Worm (Caenorhabditis elegans) whole organism, late embryonic: ENCODE results near the gene C26B2.2.

Experiments used
- C38D4.7 ChIP-seq: fragments of 200-800 bp; sonication (Bioruptor generic); optimal IDR thresholded peaks from 2 replicates; lab custom pipeline; 2018; ENCODE audit warnings: mild to moderate bottlenecking, missing genetic modification characterization, moderate library complexity, missing compliant biosample characterization
- F13H6.1 ChIP-seq: sonication (generic microtip); optimal IDR thresholded peaks from 2 replicates; lab custom pipeline; 2016; ENCODE audit warnings: missing genetic modification characterization, missing compliant biosample characterization
- K02D7.2 ChIP-seq: sonication (generic microtip); optimal IDR thresholded peaks from 2 replicates; lab custom pipeline; 2017; ENCODE audit warnings: mild to moderate bottlenecking, missing genetic modification characterization, missing compliant biosample characterization
- ahr-1 ChIP-seq: sonication (generic microtip); optimal IDR thresholded peaks from 2 replicates; lab custom pipeline; 2016; ENCODE audit warnings: missing genetic modification characterization, missing compliant biosample characterization
- ceh-14 ChIP-seq: sonication (generic microtip); optimal IDR thresholded peaks from 2 replicates; lab custom pipeline; 2016; ENCODE audit warnings: missing genotype, missing genetic modification characterization, missing compliant biosample characterization
- ceh-19 ChIP-seq: fragments of 200-800 bp; sonication (Bioruptor generic); optimal IDR thresholded peaks from 2 replicates; lab custom pipeline; 2018; ENCODE audit warnings: mild to moderate bottlenecking, missing genetic modification characterization, missing compliant biosample characterization
- ceh-2 ChIP-seq: sonication (generic microtip); optimal IDR thresholded peaks from 2 replicates; lab custom pipeline; 2016; ENCODE audit warnings: missing genotype, missing genetic modification characterization, missing compliant biosample characterization
- ceh-22 ChIP-seq: sonication (generic microtip); optimal IDR thresholded peaks from 2 replicates; lab custom pipeline; 2017; ENCODE audit warnings: missing biosample characterization, missing genetic modification characterization
- ceh-30 ChIP-seq: fragments of 150-350 bp; optimal IDR thresholded peaks from 2 replicates; lab custom pipeline; 2014; ENCODE audit warnings: missing biosample characterization, missing genetic modification characterization
- ceh-34 ChIP-seq: sonication (generic microtip); optimal IDR thresholded peaks from 2 replicates; lab custom pipeline; 2016; ENCODE audit warnings: mild to moderate bottlenecking, missing genetic modification characterization, missing compliant biosample characterization
- ceh-45 ChIP-seq: fragments of 200-800 bp; sonication (Bioruptor generic); IDR thresholded peaks from 2 replicates; pipeline ENCODE4 v1.3.6; 2022; ENCODE audit warnings: missing genetic modification reagents, missing genetic modification characterization, missing compliant biosample characterization
- ceh-48 ChIP-seq: sonication (generic microtip); optimal IDR thresholded peaks from 2 replicates; lab custom pipeline; 2016; ENCODE audit warnings: missing genetic modification characterization, inconsistent platforms, missing compliant biosample characterization
- ceh-9 ChIP-seq: sonication (generic microtip); optimal IDR thresholded peaks from 2 replicates; lab custom pipeline; 2016; ENCODE audit warnings: mild to moderate bottlenecking, missing genetic modification characterization, inconsistent platforms, missing compliant biosample characterization
- dmd-4 ChIP-seq: sonication (generic microtip); optimal IDR thresholded peaks from 2 replicates; lab custom pipeline; 2016; ENCODE audit warnings: borderline replicate concordance, missing genetic modification characterization, missing compliant biosample characterization
- dve-1 ChIP-seq: sonication (generic microtip); optimal IDR thresholded peaks from 2 replicates; lab custom pipeline; 2017; ENCODE audit warnings: antibody characterized with exemption, mild to moderate bottlenecking, missing genetic modification characterization, missing compliant biosample characterization
- elt-4 ChIP-seq: sonication (generic microtip); optimal IDR thresholded peaks from 2 replicates; lab custom pipeline; 2016; ENCODE audit warnings: missing genetic modification characterization, missing compliant biosample characterization
- ets-4 ChIP-seq: sonication (generic microtip); optimal IDR thresholded peaks from 2 replicates; lab custom pipeline; 2016; ENCODE audit warnings: missing genetic modification characterization, missing compliant biosample characterization
- eyg-1 ChIP-seq: sonication (generic microtip); optimal IDR thresholded peaks from 2 replicates; lab custom pipeline; 2016; ENCODE audit warnings: missing genotype, missing genetic modification characterization, missing compliant biosample characterization
- fkh-10 ChIP-seq: fragments of 150-350 bp; optimal IDR thresholded peaks from 2 replicates; lab custom pipeline; 2014; ENCODE audit warnings: missing biosample characterization, missing genetic modification reagents, missing genetic modification characterization
- gmeb-2 ChIP-seq: sonication (generic microtip); optimal IDR thresholded peaks from 2 replicates; lab custom pipeline; 2016; ENCODE audit warnings: missing genetic modification characterization, inconsistent platforms, missing compliant biosample characterization
- hlh-13 ChIP-seq: fragments of 200-800 bp; sonication (Bioruptor generic); optimal IDR thresholded peaks from 2 replicates; lab custom pipeline; 2018; ENCODE audit warnings: mild to moderate bottlenecking, missing genetic modification characterization, missing compliant biosample characterization
- hlh-30 ChIP-seq: sonication (generic microtip); optimal IDR thresholded peaks from 2 replicates; lab custom pipeline; 2017; ENCODE audit warnings: antibody characterized with exemption, missing genetic modification characterization, missing compliant biosample characterization; ENCODE audit not compliant: insufficient read depth
- hlh-8 ChIP-seq: sonication (generic microtip); optimal IDR thresholded peaks from 2 replicates; lab custom pipeline; 2016; ENCODE audit warnings: missing genotype, missing genetic modification characterization, missing compliant biosample characterization
- lim-6 ChIP-seq: sonication (generic microtip); optimal IDR thresholded peaks from 2 replicates; lab custom pipeline; 2016; ENCODE audit warnings: missing genetic modification characterization, missing compliant biosample characterization
- madf-2 ChIP-seq: sonication (generic microtip); optimal IDR thresholded peaks from 2 replicates; lab custom pipeline; 2017; ENCODE audit warnings: missing genetic modification characterization, missing compliant biosample characterization
- mec-3 ChIP-seq: sonication (generic microtip); optimal IDR thresholded peaks from 2 replicates; lab custom pipeline; 2016; ENCODE audit warnings: borderline replicate concordance, missing genetic modification characterization, missing compliant biosample characterization
- pag-3 ChIP-seq: sonication (generic microtip); optimal IDR thresholded peaks from 2 replicates; lab custom pipeline; 2016; ENCODE audit warnings: missing compliant biosample characterization, missing genetic modification characterization, borderline replicate concordance
- pax-1 ChIP-seq: fragments of 150-350 bp; optimal IDR thresholded peaks from 2 replicates; lab custom pipeline; 2014; ENCODE audit warnings: missing biosample characterization, missing genetic modification characterization
- pha-2 ChIP-seq: sonication (generic microtip); optimal IDR thresholded peaks from 2 replicates; lab custom pipeline; 2017; ENCODE audit warnings: mild to moderate bottlenecking, missing genetic modification characterization, missing compliant biosample characterization
- pqm-1 ChIP-seq: sonication (generic microtip); optimal IDR thresholded peaks from 2 replicates; lab custom pipeline; 2016; ENCODE audit warnings: missing genetic modification characterization, missing compliant biosample characterization
- ref-2 ChIP-seq: sonication (generic microtip); optimal IDR thresholded peaks from 2 replicates; lab custom pipeline; 2016; ENCODE audit warnings: missing genetic modification characterization, missing compliant biosample characterization
- sdc-2 ChIP-seq: sonication (generic microtip); optimal IDR thresholded peaks from 2 replicates; lab custom pipeline; 2016; ENCODE audit warnings: missing genotype, missing genetic modification characterization, missing compliant biosample characterization
- syd-9 ChIP-seq: sonication (generic microtip); optimal IDR thresholded peaks from 2 replicates; lab custom pipeline; 2016; ENCODE audit warnings: mild to moderate bottlenecking, missing genetic modification characterization, moderate library complexity, missing compliant biosample characterization
- ttx-3 ChIP-seq: sonication (generic microtip); optimal IDR thresholded peaks from 2 replicates; lab custom pipeline; 2016; ENCODE audit warnings: missing genetic modification reagents, missing genetic modification characterization, missing compliant biosample characterization
- unc-3 ChIP-seq, 2 experiments: fragments of 200-800 bp in 1 of 2; sonication (Bioruptor generic) in 1 of 2; sonication (generic microtip) in 1 of 2; conservative IDR thresholded peaks in 1 of 2; optimal IDR thresholded peaks in 1 of 2; 2 replicates each; pipeline versions ENCODE4 v1.3.6 to Lab custom; 2016 to 2022; ENCODE audit warnings: missing compliant biosample characterization in 2 of 2, missing genetic modification characterization in 2 of 2, missing genetic modification reagents in 1 of 2
- unc-55 ChIP-seq: sonication (generic microtip); optimal IDR thresholded peaks from 2 replicates; lab custom pipeline; 2017; ENCODE audit warnings: missing biosample characterization, missing genetic modification reagents, missing genetic modification characterization
- zip-5 ChIP-seq: sonication (generic microtip); optimal IDR thresholded peaks from 2 replicates; lab custom pipeline; 2016; ENCODE audit warnings: missing genetic modification characterization, missing compliant biosample characterization
- ztf-16 ChIP-seq: sonication (generic microtip); optimal IDR thresholded peaks from 2 replicates; lab custom pipeline; 2017; ENCODE audit warnings: missing genetic modification characterization, missing compliant biosample characterization

The C26B2.2 gene

ce11 chrIV:8005376-8005775, 16.5 kb downstream of the C26B2.2 start:
- no peak for TF ChIP-seq ttx-3 (tag; lab: Kevin White, UChicago)
- TF ChIP-seq madf-2 (tag; lab: Kevin White, UChicago), result no peak
- no peak for TF ChIP-seq pag-3 (tag; lab: Kevin White, UChicago)
- no peak for TF ChIP-seq ahr-1
- no peak for TF ChIP-seq dmd-4 (tag; lab: Kevin White, UChicago)
- TF ChIP-seq ceh-2 (tag; lab: Kevin White, UChicago), result no peak
- no peak for TF ChIP-seq zip-5 (tag; lab: Kevin White, UChicago)
- TF ChIP-seq ceh-34 (tag; lab: Kevin White, UChicago), result no peak
- TF ChIP-seq, all 69 proteins: peak for 0

- TF ChIP-seq ceh-9 (tag; lab: Kevin White, UChicago), result no peak
- no peak for TF ChIP-seq fkh-10 (GFP tag; lab: Kevin White, UChicago)
- TF ChIP-seq ceh-2 (tag; lab: Kevin White, UChicago), result no peak
- TF ChIP-seq pax-1 (tag; lab: Kevin White, UChicago), result no peak
- no peak for TF ChIP-seq ceh-22 (tag; lab: Kevin White, UChicago)
- TF ChIP-seq lim-6, result no peak
- no peak for TF ChIP-seq ceh-14 (tag; lab: Kevin White, UChicago)
- no peak for TF ChIP-seq mec-3
- no peak for TF ChIP-seq K02D7.2 (tag; lab: Kevin White, UChicago)
- TF ChIP-seq ceh-19 (GFP tag; lab: Kevin White, UChicago), result no peak
- no peak for TF ChIP-seq hlh-13 (GFP tag; lab: Kevin White, UChicago)
Measured at ce11 chrIV:8004019-8004418, 17.9 kb downstream of the C26B2.2 start, which contains the start of gene rig-4. Gene rig-4, minus strand, starts transcription at chrIV:8004119.

ce11 chrIV:8000763-8001162, 21.2 kb downstream of the C26B2.2 start:
- TF ChIP-seq K02D7.2 (tag; lab: Kevin White, UChicago), result no peak
- TF ChIP-seq ceh-48 (tag; lab: Kevin White, UChicago), result no peak
- TF ChIP-seq unc-55 (GFP tag; lab: Kevin White, UChicago), result no peak
- TF ChIP-seq pqm-1 (tag; lab: Kevin White, UChicago), result no peak
- no peak for TF ChIP-seq ceh-45 (GFP tag; lab: Robert Waterston, UW)
- no peak for TF ChIP-seq ahr-1
- no peak for TF ChIP-seq unc-3 (GFP tag; conservative IDR thresholded peaks at IDR 0.05; lab: Robert Waterston, UW)
- TF ChIP-seq unc-3 (tag; optimal IDR thresholded peaks at IDR 0.05; lab: Kevin White, UChicago), result no peak
- TF ChIP-seq ets-4, result no peak
- TF ChIP-seq elt-4, result no peak
- TF ChIP-seq sdc-2 (tag; lab: Kevin White, UChicago), result no peak
- TF ChIP-seq ceh-34 (tag; lab: Kevin White, UChicago), result no peak
- no peak for TF ChIP-seq dve-1 (tag; lab: Kevin White, UChicago)
- no peak for TF ChIP-seq ceh-30 (tag; lab: Kevin White, UChicago)
- TF ChIP-seq hlh-8 (tag; lab: Kevin White, UChicago), result no peak
- TF ChIP-seq C38D4.7, result no peak
- TF ChIP-seq F13H6.1 (tag; lab: Kevin White, UChicago), result no peak
- TF ChIP-seq ceh-2 (tag; lab: Kevin White, UChicago), result no peak
- no peak for TF ChIP-seq syd-9
- no peak for TF ChIP-seq hlh-30
- no peak for TF ChIP-seq eyg-1 (tag; lab: Kevin White, UChicago)

ce11 chrIV:7994715-7995114, 27.2 kb downstream of the C26B2.2 start:
- TF ChIP-seq ztf-16 (no peak), gmeb-2 (tag; lab: Kevin White, UChicago) (no peak), eyg-1 (tag; lab: Kevin White, UChicago) (no peak), mec-3 (no peak), pha-2 (tag; lab: Kevin White, UChicago) (no peak), unc-3 (GFP tag; conservative IDR thresholded peaks at IDR 0.05; lab: Robert Waterston, UW) (no peak), unc-3 (tag; optimal IDR thresholded peaks at IDR 0.05; lab: Kevin White, UChicago) (no peak), pag-3 (tag; lab: Kevin White, UChicago) (no peak), ref-2 (tag; lab: Kevin White, UChicago) (no peak), ttx-3 (tag; lab: Kevin White, UChicago) (no peak)
